Fruit fly (Drosophila melanogaster) whole organism, embryonic: ENCODE measurements around the gene CG31675.

ENCODE experiments used
- Ada2b ChIP-seq: fragments of 200-800 bp; sonication (Bioruptor generic); IDR thresholded peaks from 2 replicates; pipeline ENCODE4 v1.3.6; 2022; ENCODE audit warnings: missing biosample characterization, missing genetic modification characterization
- Adf1 ChIP-seq: fragments of 200-800 bp; sonication (Bioruptor generic); IDR thresholded peaks from 2 replicates; pipeline ENCODE4 v1.3.6; 2022; ENCODE audit warnings: missing biosample characterization, missing genetic modification characterization
- Atf6 ChIP-seq: fragments of 200-800 bp; sonication (Bioruptor generic); IDR thresholded peaks from 2 replicates; pipeline ENCODE4 v1.3.6; 2022; ENCODE audit warnings: missing biosample characterization, missing genetic modification characterization
- B-H2 ChIP-seq: fragments of 200-800 bp; sonication (Bioruptor generic); optimal IDR thresholded peaks from 2 replicates; lab custom pipeline; 2018; ENCODE audit warnings: missing biosample characterization, mild to moderate bottlenecking, missing genetic modification characterization
- Bteb2 ChIP-seq: fragments of 200-800 bp; sonication (Bioruptor generic); optimal IDR thresholded peaks from 2 replicates; lab custom pipeline; 2016; ENCODE audit warnings: missing biosample characterization, missing genetic modification characterization
- CG10959 ChIP-seq: fragments of 200-800 bp; sonication (Bioruptor generic); IDR thresholded peaks from 2 replicates; pipeline ENCODE4 v1.3.6; 2022; ENCODE audit warnings: missing biosample characterization, missing genetic modification characterization
- CG12219 ChIP-seq: fragments of 200-800 bp; sonication (Bioruptor generic); optimal IDR thresholded peaks from 3 replicates; lab custom pipeline; 2018; ENCODE audit warnings: missing biosample characterization, mild to moderate bottlenecking, missing genetic modification characterization
- CG13123 ChIP-seq: fragments of 200-800 bp; sonication (Bioruptor generic); optimal IDR thresholded peaks from 2 replicates; lab custom pipeline; 2016; ENCODE audit warnings: missing biosample characterization, missing genetic modification characterization
- CG13624 ChIP-seq: fragments of 200-800 bp; sonication (Bioruptor generic); optimal IDR thresholded peaks from 2 replicates; lab custom pipeline; 2016; ENCODE audit warnings: missing biosample characterization, missing genetic modification characterization
- CG14050 ChIP-seq: fragments of 200-800 bp; sonication (Bioruptor generic); IDR thresholded peaks from 3 replicates; pipeline ENCODE4 v1.3.6; 2022; ENCODE audit warnings: missing biosample characterization, missing genetic modification characterization
- CG14965 ChIP-seq: fragments of 200-800 bp; sonication (Bioruptor generic); optimal IDR thresholded peaks from 2 replicates; lab custom pipeline; 2016; ENCODE audit warnings: missing biosample characterization, missing genetic modification characterization, borderline replicate concordance
- CG15696 ChIP-seq: fragments of 200-800 bp; sonication (Bioruptor generic); optimal IDR thresholded peaks from 2 replicates; lab custom pipeline; 2019; ENCODE audit warnings: missing biosample characterization, mild to moderate bottlenecking, missing genetic modification characterization, moderate library complexity
- CG17802 ChIP-seq: fragments of 200-800 bp; sonication (Bioruptor generic); optimal IDR thresholded peaks from 2 replicates; lab custom pipeline; 2018; ENCODE audit warnings: missing biosample characterization, mild to moderate bottlenecking, missing genetic modification characterization, moderate library complexity
- CG18262 ChIP-seq: fragments of 200-800 bp; optimal IDR thresholded peaks from 3 replicates; lab custom pipeline; 2019; ENCODE audit warnings: missing biosample characterization, mild to moderate bottlenecking, missing genetic modification characterization, moderate library complexity
- CG3163 ChIP-seq: fragments of 200-800 bp; sonication (Bioruptor generic); optimal IDR thresholded peaks from 3 replicates; lab custom pipeline; 2016; ENCODE audit warnings: missing biosample characterization, missing genetic modification characterization
- CG33557 ChIP-seq: fragments of 200-800 bp; sonication (Bioruptor generic); optimal IDR thresholded peaks from 2 replicates; lab custom pipeline; 2019; ENCODE audit warnings: missing biosample characterization, mild to moderate bottlenecking, missing genetic modification characterization, moderate library complexity
- CG34376 ChIP-seq: fragments of 200-800 bp; sonication (Bioruptor generic); optimal IDR thresholded peaks from 2 replicates; lab custom pipeline; 2018; ENCODE audit warnings: missing biosample characterization, mild to moderate bottlenecking, missing genetic modification characterization
- CG4360 ChIP-seq: fragments of 200-800 bp; sonication (Bioruptor generic); IDR thresholded peaks from 2 replicates; pipeline ENCODE4 v1.3.6; 2022; ENCODE audit warnings: missing biosample characterization, missing genetic modification characterization
- CG4617 ChIP-seq: fragments of 200-800 bp; sonication (Bioruptor generic); optimal IDR thresholded peaks from 3 replicates; lab custom pipeline; 2016; ENCODE audit warnings: missing biosample characterization, missing genetic modification characterization, borderline replicate concordance
- CG4707 ChIP-seq: fragments of 200-800 bp; sonication (Bioruptor generic); optimal IDR thresholded peaks from 2 replicates; lab custom pipeline; 2018; ENCODE audit warnings: missing biosample characterization, mild to moderate bottlenecking, missing genetic modification characterization, moderate library complexity
- CG6689 ChIP-seq: fragments of 200-800 bp; sonication (Bioruptor generic); IDR thresholded peaks from 2 replicates; pipeline ENCODE4 v1.3.6; 2022; ENCODE audit warnings: missing biosample characterization, missing genetic modification characterization
- CG6854 ChIP-seq: fragments of 200-800 bp; sonication (Bioruptor generic); optimal IDR thresholded peaks from 3 replicates; lab custom pipeline; 2017; ENCODE audit warnings: missing biosample characterization, mild to moderate bottlenecking, missing genetic modification characterization
- Camta ChIP-seq: fragments of 200-800 bp; sonication (Bioruptor generic); optimal IDR thresholded peaks from 2 replicates; lab custom pipeline; 2016; ENCODE audit warnings: missing biosample characterization, missing genetic modification characterization
- Deaf1 ChIP-seq: fragments of 200-800 bp; optimal IDR thresholded peaks from 3 replicates; lab custom pipeline; 2019; ENCODE audit warnings: missing biosample characterization, mild to moderate bottlenecking, missing genetic modification characterization, moderate library complexity
- Doc3 ChIP-seq: fragments of 200-800 bp; sonication (Bioruptor generic); IDR thresholded peaks from 3 replicates; pipeline ENCODE4 v1.3.6; 2022; ENCODE audit warnings: missing biosample characterization, missing genetic modification characterization; ENCODE audit not compliant: partially characterized antibody
- Lim3 ChIP-seq: fragments of 200-800 bp; sonication (Bioruptor generic); IDR thresholded peaks from 2 replicates; pipeline ENCODE4 v1.3.6; 2022; ENCODE audit warnings: missing biosample characterization, missing genetic modification characterization
- MTF-1 ChIP-seq: fragments of 200-800 bp; sonication (Bioruptor generic); optimal IDR thresholded peaks from 2 replicates; lab custom pipeline; 2018; ENCODE audit warnings: missing biosample characterization, mild to moderate bottlenecking, missing genetic modification characterization, borderline replicate concordance
- Meics ChIP-seq: fragments of 200-800 bp; sonication (Bioruptor generic); optimal IDR thresholded peaks from 2 replicates; lab custom pipeline; 2017; ENCODE audit warnings: missing biosample characterization, mild to moderate bottlenecking, missing genetic modification characterization
- Opbp ChIP-seq: fragments of 200-800 bp; sonication (Bioruptor generic); IDR thresholded peaks from 3 replicates; pipeline ENCODE4 v1.3.6; 2022; ENCODE audit warnings: missing biosample characterization, missing genetic modification characterization; ENCODE audit not compliant: partially characterized antibody
- Sin3A ChIP-seq: fragments of >200 bp; optimal IDR thresholded peaks from 2 replicates; lab custom pipeline; 2018
- ato ChIP-seq: fragments of 200-800 bp; sonication (Bioruptor generic); IDR thresholded peaks from 2 replicates; pipeline ENCODE4 v1.3.6; 2022; ENCODE audit warnings: missing biosample characterization, missing genetic modification characterization; ENCODE audit not compliant: partially characterized antibody
- bowl ChIP-seq: fragments of 200-800 bp; sonication (Bioruptor generic); IDR thresholded peaks from 2 replicates; pipeline ENCODE4 v1.3.6; 2022; ENCODE audit warnings: missing biosample characterization, missing genetic modification characterization
- br ChIP-seq: fragments of >200 bp; optimal IDR thresholded peaks from 2 replicates; lab custom pipeline; 2017
- btn ChIP-seq: fragments of 200-800 bp; sonication (Bioruptor generic); optimal IDR thresholded peaks from 2 replicates; lab custom pipeline; 2016; ENCODE audit warnings: missing biosample characterization, missing genetic modification characterization
- croc ChIP-seq: fragments of 200-800 bp; sonication (Bioruptor generic); conservative IDR thresholded peaks from 3 replicates; pipeline ENCODE4 v1.3.6; 2022; ENCODE audit warnings: missing biosample characterization, missing genetic modification characterization
- da ChIP-seq: fragments of 200-800 bp; sonication (Bioruptor generic); optimal IDR thresholded peaks from 2 replicates; lab custom pipeline; 2016; ENCODE audit warnings: missing biosample characterization, missing genetic modification characterization
- fd64A ChIP-seq: fragments of 200-800 bp; sonication (Bioruptor generic); optimal IDR thresholded peaks from 3 replicates; lab custom pipeline; 2018; ENCODE audit warnings: missing biosample characterization, mild to moderate bottlenecking, missing genetic modification characterization
- fru ChIP-seq: fragments of >200 bp; optimal IDR thresholded peaks from 2 replicates; lab custom pipeline; 2017
- gem ChIP-seq: fragments of 200-800 bp; sonication (Bioruptor generic); optimal IDR thresholded peaks from 2 replicates; lab custom pipeline; 2019; ENCODE audit warnings: missing biosample characterization, mild to moderate bottlenecking, missing genetic modification characterization, moderate library complexity
- h ChIP-seq: fragments of >200 bp; optimal IDR thresholded peaks from 2 replicates; lab custom pipeline; 2017
- hth ChIP-seq: fragments of >200 bp; optimal IDR thresholded peaks from 2 replicates; lab custom pipeline; 2017; ENCODE audit warnings: inconsistent platforms
- nmo ChIP-seq: fragments of 200-800 bp; sonication (Bioruptor generic); optimal IDR thresholded peaks from 2 replicates; lab custom pipeline; 2018; ENCODE audit warnings: missing biosample characterization, mild to moderate bottlenecking, missing genetic modification characterization, moderate library complexity
- otp ChIP-seq: fragments of 200-800 bp; sonication (Bioruptor generic); IDR thresholded peaks from 3 replicates; pipeline ENCODE4, ENCODE4 v1.3.6; 2022; ENCODE audit warnings: missing biosample characterization, missing genetic modification characterization
- pan ChIP-seq, 4 experiments: fragments of >200 bp in 3 of 4; fragments of 200-800 bp in 1 of 4; sonication (Bioruptor generic) in 1 of 4; optimal IDR thresholded peaks in 3 of 4; IDR thresholded peaks in 1 of 4; 2 replicates each; pipeline versions ENCODE4 v1.3.6 to Lab custom; 2017 to 2022; ENCODE audit warnings: missing biosample characterization in 2 of 4, missing genetic modification characterization in 2 of 4, mixed read lengths in 1 of 4
- pfk ChIP-seq: fragments of 200-800 bp; sonication (Bioruptor generic); optimal IDR thresholded peaks from 2 replicates; lab custom pipeline; 2018; ENCODE audit warnings: missing biosample characterization, mild to moderate bottlenecking, missing genetic modification characterization, moderate library complexity
- pzg ChIP-seq: fragments of 200-800 bp; sonication (Bioruptor generic); optimal IDR thresholded peaks from 3 replicates; lab custom pipeline; 2018; ENCODE audit warnings: missing biosample characterization, mild to moderate bottlenecking, missing genetic modification characterization, moderate library complexity
- ro ChIP-seq: fragments of 200-800 bp; sonication (Bioruptor generic); IDR thresholded peaks from 2 replicates; pipeline ENCODE4 v1.3.6; 2022; ENCODE audit warnings: missing biosample characterization, missing genetic modification characterization
- sens-2 ChIP-seq: fragments of 200-800 bp; sonication (Bioruptor generic); IDR thresholded peaks from 2 replicates; pipeline ENCODE4 v1.3.6; 2022; ENCODE audit warnings: missing biosample characterization, missing genetic modification characterization
- slp2 ChIP-seq: fragments of 200-800 bp; sonication (Bioruptor generic); optimal IDR thresholded peaks from 2 replicates; lab custom pipeline; 2016; ENCODE audit warnings: missing biosample characterization, missing genetic modification characterization
- toy ChIP-seq: fragments of 200-800 bp; sonication (Bioruptor generic); IDR thresholded peaks from 2 replicates; pipeline ENCODE4 v1.3.6; 2022; ENCODE audit warnings: missing biosample characterization, missing genetic modification characterization
- vnd ChIP-seq: fragments of 200-800 bp; sonication (Bioruptor generic); IDR thresholded peaks from 3 replicates; pipeline ENCODE4 v1.3.6; 2022; ENCODE audit warnings: missing biosample characterization, missing genetic modification characterization; ENCODE audit not compliant: partially characterized antibody
- vvl ChIP-seq: fragments of 200-800 bp; sonication (Bioruptor generic); IDR thresholded peaks from 2 replicates; pipeline ENCODE4 v1.3.6; 2022; ENCODE audit warnings: missing biosample characterization, missing genetic modification characterization
- z ChIP-seq: fragments of 200-800 bp; sonication (Bioruptor generic); IDR thresholded peaks from 3 replicates; pipeline ENCODE4 v1.3.6; 2022; ENCODE audit warnings: missing biosample characterization, missing genetic modification characterization

CG31675 gene

dm6 chr2L:20918733-20919132, 51.2 kb downstream of the CG31675 start, which contains the start of the genes CG43739 and sky (continued):
- no peak for TF ChIP-seq fru (lab: Kevin White, UChicago)
- no peak for TF ChIP-seq CG17802 (tag; lab: Kevin White, UChicago)
- TF ChIP-seq CG18262 (tag; lab: Kevin White, UChicago), result no peak
- no peak for TF ChIP-seq btn (GFP tag; lab: Kevin White, UChicago)
- TF ChIP-seq slp2 (GFP tag; lab: Kevin White, UChicago), result no peak
- TF ChIP-seq CG6854 (GFP tag; lab: Kevin White, UChicago), result no peak
- peak; percentile 39 for TF ChIP-seq Bteb2 (GFP tag; lab: Kevin White, UChicago)
- peak; percentile 85 for TF ChIP-seq Opbp (GFP tag; lab: Robert Waterston, UW)
- peak; percentile 73 for TF ChIP-seq ato
- no peak for TF ChIP-seq CG14050 (GFP tag; lab: Robert Waterston, UW)
- TF ChIP-seq CG33557 (GFP tag; lab: Kevin White, UChicago), result no peak
- TF ChIP-seq CG10959 (GFP tag; lab: Robert Waterston, UW), result no peak
- TF ChIP-seq CG15696, result no peak
- no peak for TF ChIP-seq Meics
- TF ChIP-seq CG13624 (GFP tag; lab: Kevin White, UChicago), result peak; percentile 53
- no peak for TF ChIP-seq toy
- TF ChIP-seq bowl (GFP tag; lab: Robert Waterston, UW), result no peak
- no peak for TF ChIP-seq CG13123
- peak; percentile 41 for TF ChIP-seq Camta (GFP tag; lab: Kevin White, UChicago)
- no peak for TF ChIP-seq Lim3 (GFP tag; lab: Robert Waterston, UW)
- TF ChIP-seq CG12219 (GFP tag; lab: Kevin White, UChicago), result no peak
- no peak for TF ChIP-seq fd64A (GFP tag; lab: Kevin White, UChicago)
- peak; percentile 24 for TF ChIP-seq Deaf1 (tag; lab: Kevin White, UChicago)
- no peak for TF ChIP-seq CG4707
- no peak for TF ChIP-seq CG34376 (GFP tag; lab: Kevin White, UChicago)
- TF ChIP-seq CG4617 (GFP tag; lab: Kevin White, UChicago), result peak; percentile 51
- no peak for TF ChIP-seq pfk
- TF ChIP-seq br (lab: Kevin White, UChicago), result no peak
- TF ChIP-seq Atf6 (GFP tag; lab: Robert Waterston, UW), result no peak
- peak; percentile 70 for TF ChIP-seq Sin3A (lab: Kevin White, UChicago)
- TF ChIP-seq da (GFP tag; lab: Kevin White, UChicago), result no peak
- no peak for TF ChIP-seq otp (GFP tag; lab: Robert Waterston, UW)
- TF ChIP-seq h, result no peak
- no peak for TF ChIP-seq CG6689 (GFP tag; lab: Robert Waterston, UW)
- TF ChIP-seq CG4360 (GFP tag; lab: Robert Waterston, UW), result peak; percentile 11; the same call in 1 of the 2 replicates
- peak; percentile 48 for TF ChIP-seq vvl (GFP tag; lab: Robert Waterston, UW)
- TF ChIP-seq hth (lab: Kevin White, UChicago), result no peak
- peak; percentile 80 for TF ChIP-seq vnd (GFP tag; lab: Robert Waterston, UW)
- TF ChIP-seq Adf1 (GFP tag; lab: Robert Waterston, UW), result no peak
- no peak for TF ChIP-seq pan (optimal IDR thresholded peaks at IDR 0.05; lab: Kevin White, UChicago)
- no peak for TF ChIP-seq pan (GFP tag; optimal IDR thresholded peaks at IDR 0.05 in 1 of 2, IDR thresholded peaks at IDR 0.05 in 1 of 2)
- TF ChIP-seq Doc3, result peak; percentile 84
- TF ChIP-seq CG14965 (GFP tag; lab: Kevin White, UChicago), result no peak
- no peak for TF ChIP-seq CG3163 (GFP tag; lab: Kevin White, UChicago)
- TF ChIP-seq MTF-1 (GFP tag; lab: Kevin White, UChicago), result no peak
- no peak for TF ChIP-seq sens-2 (GFP tag; lab: Robert Waterston, UW)
- no peak for TF ChIP-seq Ada2b (GFP tag; lab: Robert Waterston, UW)
- peak; percentile 0 for TF ChIP-seq gem (tag; lab: Kevin White, UChicago)
- TF ChIP-seq nmo, result peak; percentile 65
- no peak for TF ChIP-seq croc (GFP tag; lab: Robert Waterston, UW)
- peak; percentile 88 for TF ChIP-seq pzg
- TF ChIP-seq B-H2, result no peak
- no peak for TF ChIP-seq z (GFP tag; lab: Robert Waterston, UW)
- TF ChIP-seq ro (GFP tag; lab: Robert Waterston, UW), result no peak
